Fruit fly (Drosophila melanogaster): ENCODE data around the gene CG3777.

DNA sequence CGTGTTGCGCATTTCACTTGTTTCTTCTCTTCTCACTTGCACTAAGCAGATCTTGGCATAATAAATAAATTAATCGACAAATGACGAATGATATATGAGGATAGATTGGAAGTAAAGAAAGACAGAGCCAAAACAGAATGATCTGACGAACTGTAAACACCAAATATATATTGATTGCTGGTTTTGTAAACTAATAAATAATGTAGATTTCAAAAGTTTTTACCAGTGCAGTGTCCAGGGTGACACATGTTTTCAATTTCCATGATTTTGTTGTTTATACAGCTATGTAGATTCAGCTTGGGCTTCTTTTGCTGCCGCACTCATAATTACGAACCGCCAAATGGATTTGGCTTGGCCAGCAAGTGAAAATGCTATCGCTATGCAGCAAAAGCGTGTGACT is 31.8 kb downstream of the CG3777 start:
- TF ChIP-seq ttk (optimal IDR thresholded peaks at IDR 0.05): no peak
- TF ChIP-seq Myc (optimal IDR thresholded peaks at IDR 0.05): no peak
- no peak for TF ChIP-seq psq (optimal IDR thresholded peaks at IDR 0.05)
